Fruit fly (Drosophila melanogaster) whole organism: ENCODE data around the gene CG5435.

Experiments
- CG8478 ChIP-seq: fragments of >200 bp; optimal IDR thresholded peaks from 2 replicates; lab custom pipeline; 2018; ENCODE audit warnings: inconsistent platforms
- Dll ChIP-seq: fragments of >200 bp; optimal IDR thresholded peaks from 2 replicates; lab custom pipeline; 2017
- EcR ChIP-seq, 2 experiments: fragments of >200 bp; optimal IDR thresholded peaks; 2 replicates each; lab custom pipeline; 2017; ENCODE audit warnings: missing biosample characterization in 2 of 2, missing genetic modification characterization in 2 of 2, missing genetic modification reagents in 2 of 2
- pan ChIP-seq: fragments of >200 bp; optimal IDR thresholded peaks from 2 replicates; lab custom pipeline; 2017
- psq ChIP-seq: fragments of >200 bp; optimal IDR thresholded peaks from 2 replicates; lab custom pipeline; 2017
- usp ChIP-seq: fragments of >200 bp; optimal IDR thresholded peaks from 2 replicates; lab custom pipeline; 2017; ENCODE audit warnings: missing biosample characterization, missing genetic modification characterization, mixed read lengths

Gene CG5435

DNA sequence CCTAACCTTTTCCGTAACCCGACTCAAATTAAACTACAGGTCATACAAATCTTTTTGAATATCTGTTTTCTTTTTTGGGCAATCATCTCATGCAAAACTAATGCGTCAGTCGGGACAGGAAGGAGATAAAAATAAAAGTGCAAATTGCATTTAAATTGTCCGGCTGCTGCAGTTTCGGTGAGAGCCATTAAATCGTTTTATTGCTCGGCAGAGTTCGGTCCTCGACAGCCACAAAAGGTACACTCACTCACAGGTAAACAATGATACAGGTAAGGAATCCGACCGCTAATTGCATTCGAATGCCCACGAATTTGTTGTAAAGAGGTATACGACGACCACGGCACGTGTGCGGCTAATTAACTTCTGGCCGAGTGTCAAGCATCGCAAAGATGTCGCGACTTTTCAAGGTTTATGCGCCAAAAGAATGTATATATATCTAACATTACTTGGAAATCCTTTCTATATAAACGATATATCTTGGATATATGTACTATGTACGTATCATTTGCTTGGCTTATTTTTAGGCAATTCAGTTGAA is 35.9 kb upstream of the CG5435 start:
- TF ChIP-seq EcR (GFP tag; optimal IDR thresholded peaks at IDR 0.05; lab: Kevin White, UChicago) (no peak), CG8478 (lab: Kevin White, UChicago) (no peak), pan (no peak), Dll (no peak)

- TF ChIP-seq EcR (GFP tag; optimal IDR thresholded peaks at IDR 0.05; lab: Kevin White, UChicago) (no peak), usp (GFP tag; lab: Kevin White, UChicago) (no peak), pan (no peak), Dll (no peak), psq (lab: Kevin White, UChicago) (no peak), CG8478 (lab: Kevin White, UChicago) (no peak)
These were observed 34.7 kb upstream of the CG5435 start for dm6 chr2L:12465164-12466011.

DNA sequence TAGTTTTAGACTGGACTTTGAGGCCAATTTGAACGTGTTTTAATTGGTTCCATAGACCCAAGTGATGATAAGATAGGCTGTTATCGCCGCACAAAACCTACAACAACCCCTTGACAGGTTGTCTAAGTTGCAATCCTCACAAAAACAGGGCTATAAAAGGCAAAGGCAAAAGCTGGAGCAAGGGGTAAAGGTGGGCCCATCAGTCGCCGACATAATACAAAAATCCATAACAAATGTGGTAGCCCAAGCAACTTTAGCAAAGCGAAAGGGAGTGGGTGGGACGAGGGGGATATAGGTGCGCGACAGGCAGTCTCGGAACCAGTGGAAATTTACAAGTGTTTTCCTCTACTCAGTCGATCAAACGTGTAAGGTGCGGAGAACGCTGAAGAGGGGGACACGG is 33.4 kb upstream of the CG5435 start:
- TF ChIP-seq Dll (no peak), CG8478 (lab: Kevin White, UChicago) (no peak), EcR (GFP tag; optimal IDR thresholded peaks at IDR 0.05; lab: Kevin White, UChicago) (no peak), usp (GFP tag; lab: Kevin White, UChicago) (no peak), psq (lab: Kevin White, UChicago) (no peak)

DNA sequence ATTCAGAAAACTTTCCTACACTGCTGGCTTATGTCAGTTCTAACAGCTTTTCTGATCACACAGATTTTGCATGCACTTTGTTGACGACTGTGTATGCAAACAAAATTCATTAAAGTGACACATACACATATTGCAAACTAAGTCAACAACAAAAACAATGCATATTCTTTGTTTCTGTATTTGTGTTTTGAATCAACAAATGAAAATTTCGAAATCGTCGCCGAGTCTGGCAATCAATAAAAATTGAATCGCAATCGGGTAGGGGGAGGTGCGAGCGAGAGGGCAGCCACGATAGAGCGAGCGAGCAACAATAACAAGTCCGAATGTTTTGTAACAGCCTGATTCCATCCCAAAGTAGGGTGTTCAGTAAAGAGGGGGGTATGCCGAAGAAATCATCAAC is 32.3 kb upstream of the CG5435 start:
- TF ChIP-seq Dll (no peak), pan (no peak), EcR (GFP tag; optimal IDR thresholded peaks at IDR 0.05; lab: Kevin White, UChicago) (no peak), CG8478 (lab: Kevin White, UChicago) (no peak)

DNA sequence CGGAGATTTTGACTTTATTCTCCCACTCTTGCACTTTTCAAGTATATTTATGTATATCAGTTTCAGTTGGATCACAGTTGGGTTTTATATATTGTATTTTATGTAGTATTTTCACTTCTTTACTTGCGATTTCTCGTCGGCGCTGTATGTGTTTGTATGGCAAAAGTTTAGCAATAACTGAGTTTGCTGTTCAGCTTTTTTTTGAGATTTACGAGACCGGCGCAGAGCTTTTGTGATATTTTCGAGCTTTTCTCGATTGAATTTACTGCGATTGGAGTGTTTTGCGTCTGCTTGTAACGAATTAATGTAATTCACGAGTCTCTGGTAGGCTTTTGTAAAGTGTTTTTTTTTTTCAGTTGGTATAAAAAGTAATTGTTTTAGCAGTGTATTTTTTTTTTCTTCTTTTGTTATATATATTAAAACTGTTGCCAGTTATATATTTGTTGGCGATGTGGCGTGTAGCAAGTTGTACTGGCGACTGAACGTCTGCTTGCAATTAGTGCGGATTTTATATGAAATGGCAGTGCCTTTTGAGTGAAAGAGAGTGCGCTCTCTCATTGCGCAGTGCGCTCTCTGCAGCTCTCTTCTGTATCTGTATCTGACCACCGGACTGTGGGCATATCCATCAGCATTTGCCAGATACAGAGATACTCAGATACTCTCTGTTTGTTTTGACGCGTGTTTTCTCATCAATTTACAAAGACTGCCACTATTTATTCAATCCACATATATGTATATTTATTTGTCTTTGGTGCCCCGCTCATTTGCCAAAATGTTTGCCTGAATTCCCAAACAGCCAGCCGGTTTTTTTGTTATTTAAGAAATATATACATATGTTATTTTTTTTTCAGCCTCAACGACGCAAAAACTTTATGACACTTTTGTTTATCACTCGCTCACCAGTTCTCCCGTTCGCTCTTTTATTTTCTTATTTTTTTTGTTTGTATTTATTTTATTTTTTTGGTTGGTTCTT is 30.4 kb upstream of the CG5435 start:
- TF ChIP-seq usp (GFP tag; lab: Kevin White, UChicago) (no peak), Dll (no peak), pan (no peak), psq (lab: Kevin White, UChicago) (no peak), CG8478 (lab: Kevin White, UChicago) (no peak), EcR (GFP tag; optimal IDR thresholded peaks at IDR 0.05; lab: Kevin White, UChicago) (no peak)

DNA sequence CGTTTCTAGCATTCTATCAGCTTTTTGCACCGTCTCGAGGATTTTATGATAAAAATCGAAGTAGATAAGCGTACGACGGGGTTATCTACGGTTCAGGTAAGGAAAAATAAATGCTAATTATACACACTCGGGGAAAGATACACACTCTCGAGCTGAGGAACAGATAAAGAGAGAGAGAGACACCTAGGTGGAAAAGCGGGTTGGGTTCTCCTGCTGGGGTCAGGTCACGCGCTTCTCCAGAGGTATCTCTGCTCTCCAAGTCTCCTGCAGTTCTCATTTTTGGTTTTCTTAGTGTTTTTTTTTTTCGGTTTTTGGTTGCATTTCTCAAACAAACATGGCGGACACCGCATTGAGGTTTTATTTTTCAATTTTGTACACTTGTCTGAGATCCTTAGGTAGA is 29.1 kb upstream of the CG5435 start:
- TF ChIP-seq pan (no peak), usp (GFP tag; lab: Kevin White, UChicago) (no peak), psq (lab: Kevin White, UChicago) (no peak), CG8478 (lab: Kevin White, UChicago) (no peak)

DNA sequence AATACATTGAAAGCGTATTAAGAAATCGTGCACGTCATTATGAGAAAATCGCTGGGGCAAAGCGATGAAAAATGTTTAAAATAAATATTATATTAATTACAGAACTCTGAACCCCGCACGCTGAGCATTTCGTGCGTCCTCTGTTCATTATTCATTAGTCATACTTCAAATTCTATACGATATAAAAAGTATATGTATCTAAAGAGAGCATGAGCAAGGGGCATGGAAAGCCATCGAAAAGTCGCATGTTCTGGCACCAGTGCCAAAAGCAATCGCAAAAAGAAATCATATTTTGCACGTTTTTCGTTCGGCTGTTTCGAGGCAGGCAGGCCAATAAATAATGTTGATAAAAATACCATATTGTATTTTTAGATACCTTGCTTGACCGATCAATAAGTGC is 28.5 kb upstream of the CG5435 start:
- no peak for TF ChIP-seq pan
- TF ChIP-seq EcR (GFP tag; optimal IDR thresholded peaks at IDR 0.05; lab: Kevin White, UChicago), result no peak
- TF ChIP-seq psq (lab: Kevin White, UChicago), result no peak
- no peak for TF ChIP-seq usp (GFP tag; lab: Kevin White, UChicago)
- TF ChIP-seq CG8478 (lab: Kevin White, UChicago), result no peak
- TF ChIP-seq Dll, result no peak

- TF ChIP-seq EcR (GFP tag; optimal IDR thresholded peaks at IDR 0.05; lab: Kevin White, UChicago), result no peak
- TF ChIP-seq psq (lab: Kevin White, UChicago), result no peak
- TF ChIP-seq CG8478 (lab: Kevin White, UChicago), result no peak
- TF ChIP-seq pan, result no peak
- no peak for TF ChIP-seq usp (GFP tag; lab: Kevin White, UChicago)
- TF ChIP-seq Dll, result no peak
These were observed 27.0 kb upstream of the CG5435 start for dm6 chr2L:12457715-12458114.

- no peak for TF ChIP-seq usp (GFP tag; lab: Kevin White, UChicago)
- no peak for TF ChIP-seq Dll
- TF ChIP-seq pan, result no peak
- TF ChIP-seq CG8478 (lab: Kevin White, UChicago), result no peak
- no peak for TF ChIP-seq psq (lab: Kevin White, UChicago)
- TF ChIP-seq EcR (GFP tag; optimal IDR thresholded peaks at IDR 0.05; lab: Kevin White, UChicago), result no peak
These were observed 26.5 kb upstream of the CG5435 start for dm6 chr2L:12457201-12457600.

DNA sequence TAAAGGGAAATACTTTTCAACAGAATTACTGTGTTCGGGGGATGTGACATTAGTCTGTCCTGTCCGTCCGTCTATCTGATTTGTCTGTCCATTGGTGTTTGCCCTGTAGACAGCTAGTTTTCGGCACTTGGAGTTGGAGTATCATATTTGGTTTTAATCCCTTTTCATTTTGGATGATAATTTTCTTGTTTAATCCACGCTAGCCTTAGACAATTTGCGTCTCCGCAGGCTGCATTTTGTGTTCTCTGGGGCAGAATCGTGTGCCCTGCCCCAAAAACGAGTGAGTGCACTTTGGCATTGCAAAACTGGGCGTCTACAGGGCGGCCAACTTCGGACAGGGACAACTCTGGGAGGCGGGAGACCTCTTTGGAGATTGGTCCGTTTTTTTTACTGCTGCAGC is 25.1 kb upstream of the CG5435 start:
- TF ChIP-seq Dll (no peak), usp (GFP tag; lab: Kevin White, UChicago) (no peak), EcR (GFP tag; optimal IDR thresholded peaks at IDR 0.05; lab: Kevin White, UChicago) (no peak), pan (no peak), psq (lab: Kevin White, UChicago) (no peak), CG8478 (lab: Kevin White, UChicago) (no peak)

DNA sequence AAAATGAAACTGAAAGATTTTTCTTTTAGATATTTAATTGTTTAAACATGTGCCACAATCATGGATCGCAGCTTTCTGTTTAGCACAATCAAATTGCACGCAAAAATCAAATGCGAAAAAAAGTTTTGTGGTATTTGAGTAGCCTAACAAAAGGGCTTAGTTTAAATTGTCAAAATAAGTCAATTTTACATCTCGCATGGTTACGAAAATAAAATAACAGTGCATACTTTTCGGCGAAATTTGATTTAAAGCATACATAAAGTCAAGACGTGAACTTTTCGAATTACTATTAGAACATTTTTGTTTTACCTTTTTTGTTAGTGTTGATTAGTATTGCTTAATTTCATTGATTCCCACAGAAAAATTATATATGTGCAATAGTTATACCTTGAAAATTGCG is 24.4 kb upstream of the CG5435 start:
- TF ChIP-seq psq (lab: Kevin White, UChicago) (no peak), usp (GFP tag; lab: Kevin White, UChicago) (no peak), CG8478 (lab: Kevin White, UChicago) (no peak)
